Fruit fly (Drosophila melanogaster) whole organism, embryonic: ENCODE results near the gene Srp19.

Source experiments
- Aef1 ChIP-seq: fragments of 200-800 bp; sonication (Bioruptor generic); IDR thresholded peaks from 3 replicates; pipeline ENCODE4 v1.3.6; 2022; ENCODE audit warnings: missing biosample characterization, missing genetic modification characterization
- CG10147 ChIP-seq: fragments of 200-800 bp; sonication (Bioruptor generic); optimal IDR thresholded peaks from 2 replicates; lab custom pipeline; 2019; ENCODE audit warnings: missing biosample characterization, mild to moderate bottlenecking, missing genetic modification characterization, moderate library complexity
- CG2678 ChIP-seq: fragments of 200-800 bp; sonication (Bioruptor generic); optimal IDR thresholded peaks from 3 replicates; lab custom pipeline; 2019; ENCODE audit warnings: missing biosample characterization, mild to moderate bottlenecking, missing genetic modification characterization, moderate library complexity
- CG34422 ChIP-seq: fragments of 200-800 bp; sonication (Bioruptor generic); IDR thresholded peaks from 3 replicates; pipeline ENCODE4 v1.3.6; 2022; ENCODE audit warnings: missing biosample characterization, missing genetic modification characterization
- CG5953 ChIP-seq: fragments of 200-800 bp; sonication (Bioruptor generic); IDR thresholded peaks from 2 replicates; pipeline ENCODE4 v1.3.6; 2022; ENCODE audit warnings: missing biosample characterization, missing genetic modification characterization
- CHES-1-like ChIP-seq: fragments of 200-800 bp; sonication (Bioruptor generic); optimal IDR thresholded peaks from 2 replicates; lab custom pipeline; 2016; ENCODE audit warnings: missing biosample characterization, missing genetic modification characterization
- Fer3 ChIP-seq: fragments of 200-800 bp; sonication (Bioruptor generic); optimal IDR thresholded peaks from 2 replicates; lab custom pipeline; 2018; ENCODE audit warnings: missing biosample characterization, mild to moderate bottlenecking, missing genetic modification characterization, moderate library complexity
- NK7.1 ChIP-seq: fragments of 200-800 bp; sonication (Bioruptor generic); optimal IDR thresholded peaks from 3 replicates; lab custom pipeline; 2016; ENCODE audit warnings: missing biosample characterization, missing genetic modification characterization
- dati ChIP-seq: fragments of 200-800 bp; sonication (Bioruptor generic); IDR thresholded peaks from 2 replicates; pipeline ENCODE4 v1.3.6; 2022; ENCODE audit warnings: missing biosample characterization, missing genetic modification characterization
- jigr1 ChIP-seq: fragments of 200-800 bp; sonication (Bioruptor generic); IDR thresholded peaks from 3 replicates; pipeline ENCODE4 v1.3.6; 2022; ENCODE audit warnings: missing biosample characterization, missing genetic modification characterization
- rib ChIP-seq: fragments of 200-800 bp; sonication (Bioruptor generic); IDR thresholded peaks from 2 replicates; pipeline ENCODE4 v1.3.6; 2022; ENCODE audit warnings: missing biosample characterization, missing genetic modification characterization

- TF ChIP-seq CG2678 (tag; lab: Kevin White, UChicago) (no peak), CG10147 (GFP tag; lab: Kevin White, UChicago) (no peak), CHES-1-like (GFP tag; lab: Kevin White, UChicago) (no peak), Aef1 (GFP tag; lab: Robert Waterston, UW) (no peak), NK7.1 (GFP tag; lab: Kevin White, UChicago) (no peak), Fer3 (tag; lab: Kevin White, UChicago) (no peak), CG5953 (GFP tag; lab: Robert Waterston, UW) (no peak), rib (GFP tag; lab: Robert Waterston, UW) (no peak), jigr1 (GFP tag; lab: Robert Waterston, UW) (no peak), CG34422 (GFP tag; lab: Robert Waterston, UW) (no peak), dati (no peak)
Observed at dm6 chr3L:7376830-7377229, 29.0 kb upstream of the Srp19 start.
